Worm (Caenorhabditis elegans) whole organism, late embryonic: ENCODE measurements around the gene T02B11.9.

Source experiments
- F13H6.1 ChIP-seq: sonication (generic microtip); optimal IDR thresholded peaks from 2 replicates; lab custom pipeline; 2016; ENCODE audit warnings: missing genetic modification characterization, missing compliant biosample characterization
- K02D7.2 ChIP-seq: sonication (generic microtip); optimal IDR thresholded peaks from 2 replicates; lab custom pipeline; 2017; ENCODE audit warnings: mild to moderate bottlenecking, missing genetic modification characterization, missing compliant biosample characterization
- T23F11.4 ChIP-seq: fragments of 200-800 bp; sonication (Bioruptor generic); optimal IDR thresholded peaks from 2 replicates; lab custom pipeline; 2018; ENCODE audit warnings: mild to moderate bottlenecking, missing genetic modification characterization, missing compliant biosample characterization
- Y22D7AL.16 ChIP-seq: sonication (generic microtip); optimal IDR thresholded peaks from 2 replicates; lab custom pipeline; 2016; ENCODE audit warnings: missing genetic modification characterization, missing compliant biosample characterization
- ahr-1 ChIP-seq: sonication (generic microtip); optimal IDR thresholded peaks from 2 replicates; lab custom pipeline; 2016; ENCODE audit warnings: missing genetic modification characterization, missing compliant biosample characterization
- ama-1 ChIP-seq: fragments of 150-350 bp; optimal IDR thresholded peaks from 2 replicates; lab custom pipeline; 2014
- ceh-14 ChIP-seq: sonication (generic microtip); optimal IDR thresholded peaks from 2 replicates; lab custom pipeline; 2016; ENCODE audit warnings: missing genotype, missing genetic modification characterization, missing compliant biosample characterization
- ceh-19 ChIP-seq: fragments of 200-800 bp; sonication (Bioruptor generic); optimal IDR thresholded peaks from 2 replicates; lab custom pipeline; 2018; ENCODE audit warnings: mild to moderate bottlenecking, missing genetic modification characterization, missing compliant biosample characterization
- ceh-2 ChIP-seq: sonication (generic microtip); optimal IDR thresholded peaks from 2 replicates; lab custom pipeline; 2016; ENCODE audit warnings: missing genotype, missing genetic modification characterization, missing compliant biosample characterization
- ceh-30 ChIP-seq: fragments of 150-350 bp; optimal IDR thresholded peaks from 2 replicates; lab custom pipeline; 2014; ENCODE audit warnings: missing biosample characterization, missing genetic modification characterization
- ceh-48 ChIP-seq: sonication (generic microtip); optimal IDR thresholded peaks from 2 replicates; lab custom pipeline; 2016; ENCODE audit warnings: missing genetic modification characterization, inconsistent platforms, missing compliant biosample characterization
- ceh-6 ChIP-seq: fragments of 200-800 bp; sonication (Bioruptor generic); optimal IDR thresholded peaks from 2 replicates; lab custom pipeline; 2018; ENCODE audit warnings: mild to moderate bottlenecking, missing genetic modification characterization, missing compliant biosample characterization
- ceh-9 ChIP-seq: sonication (generic microtip); optimal IDR thresholded peaks from 2 replicates; lab custom pipeline; 2016; ENCODE audit warnings: mild to moderate bottlenecking, missing genetic modification characterization, inconsistent platforms, missing compliant biosample characterization
- che-1 ChIP-seq: sonication (generic microtip); optimal IDR thresholded peaks from 2 replicates; lab custom pipeline; 2016; ENCODE audit warnings: mild to moderate bottlenecking, missing genetic modification characterization, missing compliant biosample characterization
- dmd-4 ChIP-seq: sonication (generic microtip); optimal IDR thresholded peaks from 2 replicates; lab custom pipeline; 2016; ENCODE audit warnings: borderline replicate concordance, missing genetic modification characterization, missing compliant biosample characterization
- dve-1 ChIP-seq: sonication (generic microtip); optimal IDR thresholded peaks from 2 replicates; lab custom pipeline; 2017; ENCODE audit warnings: antibody characterized with exemption, mild to moderate bottlenecking, missing genetic modification characterization, missing compliant biosample characterization
- elt-4 ChIP-seq: sonication (generic microtip); optimal IDR thresholded peaks from 2 replicates; lab custom pipeline; 2016; ENCODE audit warnings: missing genetic modification characterization, missing compliant biosample characterization
- fkh-10 ChIP-seq: fragments of 150-350 bp; optimal IDR thresholded peaks from 2 replicates; lab custom pipeline; 2014; ENCODE audit warnings: missing biosample characterization, missing genetic modification reagents, missing genetic modification characterization
- hlh-30 ChIP-seq: sonication (generic microtip); optimal IDR thresholded peaks from 2 replicates; lab custom pipeline; 2017; ENCODE audit warnings: antibody characterized with exemption, missing genetic modification characterization, missing compliant biosample characterization; ENCODE audit not compliant: insufficient read depth
- hlh-6 ChIP-seq: sonication (generic microtip); optimal IDR thresholded peaks from 2 replicates; lab custom pipeline; 2016; ENCODE audit warnings: missing genotype, missing genetic modification characterization, missing compliant biosample characterization
- hlh-8 ChIP-seq: sonication (generic microtip); optimal IDR thresholded peaks from 2 replicates; lab custom pipeline; 2016; ENCODE audit warnings: missing genotype, missing genetic modification characterization, missing compliant biosample characterization
- lim-6 ChIP-seq: sonication (generic microtip); optimal IDR thresholded peaks from 2 replicates; lab custom pipeline; 2016; ENCODE audit warnings: missing genetic modification characterization, missing compliant biosample characterization
- lin-11 ChIP-seq: fragments of 200-800 bp; sonication (Bioruptor generic); optimal IDR thresholded peaks from 2 replicates; lab custom pipeline; 2018; ENCODE audit warnings: mild to moderate bottlenecking, missing genetic modification characterization, missing compliant biosample characterization
- madf-2 ChIP-seq: sonication (generic microtip); optimal IDR thresholded peaks from 2 replicates; lab custom pipeline; 2017; ENCODE audit warnings: missing genetic modification characterization, missing compliant biosample characterization
- nhr-11 ChIP-seq: fragments of 150-350 bp; optimal IDR thresholded peaks from 2 replicates; lab custom pipeline; 2014; ENCODE audit warnings: missing biosample characterization, missing genetic modification characterization
- nhr-232 ChIP-seq: sonication (generic microtip); optimal IDR thresholded peaks from 2 replicates; lab custom pipeline; 2016; ENCODE audit warnings: missing genetic modification characterization, missing compliant biosample characterization
- npax-4 ChIP-seq: sonication (generic microtip); optimal IDR thresholded peaks from 2 replicates; lab custom pipeline; 2016; ENCODE audit warnings: missing genetic modification characterization, missing compliant biosample characterization
- odd-2 ChIP-seq: sonication (generic microtip); optimal IDR thresholded peaks from 2 replicates; lab custom pipeline; 2017; ENCODE audit warnings: antibody characterized with exemption, mild to moderate bottlenecking, missing genetic modification characterization, missing compliant biosample characterization
- pag-3 ChIP-seq: sonication (generic microtip); optimal IDR thresholded peaks from 2 replicates; lab custom pipeline; 2016; ENCODE audit warnings: missing compliant biosample characterization, missing genetic modification characterization, borderline replicate concordance
- pha-2 ChIP-seq: sonication (generic microtip); optimal IDR thresholded peaks from 2 replicates; lab custom pipeline; 2017; ENCODE audit warnings: mild to moderate bottlenecking, missing genetic modification characterization, missing compliant biosample characterization
- pqm-1 ChIP-seq: sonication (generic microtip); optimal IDR thresholded peaks from 2 replicates; lab custom pipeline; 2016; ENCODE audit warnings: missing genetic modification characterization, missing compliant biosample characterization
- rnt-1 ChIP-seq: sonication (generic microtip); optimal IDR thresholded peaks from 2 replicates; lab custom pipeline; 2016; ENCODE audit warnings: missing genetic modification characterization, missing compliant biosample characterization
- sdc-2 ChIP-seq: sonication (generic microtip); optimal IDR thresholded peaks from 2 replicates; lab custom pipeline; 2016; ENCODE audit warnings: missing genotype, missing genetic modification characterization, missing compliant biosample characterization
- sox-2 ChIP-seq: fragments of 200-800 bp; sonication (Bioruptor generic); IDR thresholded peaks from 2 replicates; pipeline ENCODE4 v1.3.6; 2022; ENCODE audit warnings: missing genetic modification reagents, missing genetic modification characterization, missing compliant biosample characterization
- syd-9 ChIP-seq: sonication (generic microtip); optimal IDR thresholded peaks from 2 replicates; lab custom pipeline; 2016; ENCODE audit warnings: mild to moderate bottlenecking, missing genetic modification characterization, moderate library complexity, missing compliant biosample characterization
- ttx-3 ChIP-seq: sonication (generic microtip); optimal IDR thresholded peaks from 2 replicates; lab custom pipeline; 2016; ENCODE audit warnings: missing genetic modification reagents, missing genetic modification characterization, missing compliant biosample characterization
- unc-3 ChIP-seq, 2 experiments: fragments of 200-800 bp in 1 of 2; sonication (Bioruptor generic) in 1 of 2; sonication (generic microtip) in 1 of 2; conservative IDR thresholded peaks in 1 of 2; optimal IDR thresholded peaks in 1 of 2; 2 replicates each; pipeline versions ENCODE4 v1.3.6 to Lab custom; 2016 to 2022; ENCODE audit warnings: missing compliant biosample characterization in 2 of 2, missing genetic modification characterization in 2 of 2, missing genetic modification reagents in 1 of 2
- unc-42 ChIP-seq: sonication (generic microtip); optimal IDR thresholded peaks from 2 replicates; lab custom pipeline; 2016; ENCODE audit warnings: missing genotype, missing genetic modification characterization, missing compliant biosample characterization
- unc-55 ChIP-seq: sonication (generic microtip); optimal IDR thresholded peaks from 2 replicates; lab custom pipeline; 2017; ENCODE audit warnings: missing biosample characterization, missing genetic modification reagents, missing genetic modification characterization
- unc-86 ChIP-seq: sonication (generic microtip); optimal IDR thresholded peaks from 2 replicates; lab custom pipeline; 2016; ENCODE audit warnings: missing genetic modification characterization, missing compliant biosample characterization
- zip-5 ChIP-seq: sonication (generic microtip); optimal IDR thresholded peaks from 2 replicates; lab custom pipeline; 2016; ENCODE audit warnings: missing genetic modification characterization, missing compliant biosample characterization
- ztf-16 ChIP-seq: sonication (generic microtip); optimal IDR thresholded peaks from 2 replicates; lab custom pipeline; 2017; ENCODE audit warnings: missing genetic modification characterization, missing compliant biosample characterization

T02B11.9 gene

DNA sequence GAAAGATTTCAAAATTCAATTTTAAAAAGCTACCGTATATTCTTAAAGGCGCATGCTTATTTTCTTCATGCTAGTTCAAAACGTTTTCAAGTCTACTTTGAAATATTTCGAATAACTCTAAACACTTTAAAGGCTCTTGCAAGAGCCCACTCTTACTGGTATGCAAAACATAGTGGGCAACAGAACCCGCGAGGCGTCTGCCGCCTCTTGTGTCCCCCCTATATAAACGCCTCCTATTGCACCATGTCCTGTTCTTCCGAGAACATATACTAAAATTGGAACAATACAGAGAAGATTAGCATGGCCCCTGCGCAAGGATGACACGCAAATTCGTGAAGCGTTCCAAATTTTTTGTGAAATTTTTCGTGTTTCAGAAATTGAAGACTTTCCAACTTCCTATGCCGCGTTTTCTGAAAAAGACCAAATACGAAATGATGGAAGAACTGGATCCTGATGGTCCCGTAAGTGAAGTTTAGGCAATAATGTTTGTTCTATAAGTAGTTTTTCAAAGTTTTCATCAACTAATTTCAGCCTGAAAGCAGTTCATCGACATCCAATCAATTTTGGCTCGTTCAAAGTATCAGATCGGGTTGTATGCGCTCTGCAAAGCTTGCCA lies 17.1 kb upstream of the T02B11.9 start:
- TF ChIP-seq ceh-19 (no peak), sox-2 (GFP tag; lab: Robert Waterston, UW) (0 out of 2 replicates have a peak, but pooled peaks have one; percentile 36), unc-55 (GFP tag; lab: Kevin White, UChicago) (no peak), hlh-6 (tag; lab: Kevin White, UChicago) (no peak)
- TF ChIP-seq, all 69 proteins: peak for 1

DNA sequence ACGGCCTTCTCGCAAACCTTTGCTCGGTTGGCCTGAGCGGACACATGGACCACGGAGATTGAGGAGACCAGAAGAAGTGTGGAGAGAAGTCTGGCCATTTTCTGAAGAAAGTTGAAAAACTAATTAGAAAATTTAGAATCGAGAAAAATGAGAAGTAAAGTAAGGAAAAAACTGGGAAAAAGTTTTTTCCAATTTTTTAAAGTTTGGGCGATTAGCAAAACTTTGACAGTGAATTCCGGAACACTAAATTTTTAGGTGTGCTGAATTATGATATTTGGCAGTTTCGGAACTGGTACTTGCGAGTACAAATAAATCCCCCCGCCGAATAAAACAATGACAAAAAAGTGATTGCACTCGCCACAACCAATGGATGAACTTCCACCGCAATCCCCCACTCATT lies 9.3 kb upstream of the T02B11.9 start, which contains the start of gene T02B11.3:
TSS of gene T02B11.3 (minus strand) at position 101 of the 400 bp plus-strand sequence.
- TF ChIP-seq ceh-9 (tag; lab: Kevin White, UChicago) = no peak
- TF ChIP-seq odd-2 (tag; lab: Kevin White, UChicago) = no peak
- no peak for TF ChIP-seq T23F11.4 (GFP tag; lab: Kevin White, UChicago)
- no peak for TF ChIP-seq che-1
- no peak for TF ChIP-seq madf-2 (tag; lab: Kevin White, UChicago)
- no peak for TF ChIP-seq unc-3 (GFP tag; conservative IDR thresholded peaks at IDR 0.05; lab: Robert Waterston, UW)
- no peak for TF ChIP-seq unc-3 (tag; optimal IDR thresholded peaks at IDR 0.05; lab: Kevin White, UChicago)
- TF ChIP-seq dve-1 (tag; lab: Kevin White, UChicago) = no peak
- no peak for TF ChIP-seq pqm-1 (tag; lab: Kevin White, UChicago)
- TF ChIP-seq ttx-3 = no peak
- no peak for TF ChIP-seq lim-6
- TF ChIP-seq nhr-232 = no peak
- no peak for TF ChIP-seq Y22D7AL.16 (tag; lab: Kevin White, UChicago)
- TF ChIP-seq fkh-10 (GFP tag; lab: Kevin White, UChicago) = no peak
- no peak for TF ChIP-seq ahr-1 (tag; lab: Kevin White, UChicago)
- no peak for TF ChIP-seq ceh-14 (tag; lab: Kevin White, UChicago)
- TF ChIP-seq hlh-30 (tag; lab: Kevin White, UChicago) = no peak
- TF ChIP-seq, all 69 proteins: peak for 0

DNA sequence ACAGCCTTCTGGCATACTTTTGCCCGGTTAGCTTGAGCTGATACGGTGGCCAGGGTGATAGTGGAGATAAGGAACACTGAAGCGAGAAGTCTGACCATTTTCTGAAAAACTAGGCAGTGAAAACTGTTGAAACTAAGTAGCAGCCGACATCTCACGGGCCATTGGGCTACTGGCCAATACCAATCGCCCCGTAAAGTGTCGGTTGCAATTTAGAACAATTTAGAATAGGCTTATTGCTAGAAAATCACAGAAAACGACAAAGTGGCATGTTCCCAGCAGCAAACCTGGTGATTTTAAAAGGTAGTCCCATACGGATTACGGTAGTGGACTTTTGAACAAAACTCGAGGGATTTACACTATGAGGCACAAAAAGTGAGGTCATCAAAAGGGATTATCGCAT lies 5.0 kb upstream of the T02B11.9 start, which contains the start of gene T02B11.4:
TSS of gene T02B11.4 (minus strand) at position 101 of the 400 bp plus-strand sequence.
- no peak for TF ChIP-seq syd-9 (tag; lab: Kevin White, UChicago)
- no peak for TF ChIP-seq ceh-2 (tag; lab: Kevin White, UChicago)
- no peak for TF ChIP-seq odd-2 (tag; lab: Kevin White, UChicago)
- no peak for TF ChIP-seq ama-1
- TF ChIP-seq sox-2 (GFP tag; lab: Robert Waterston, UW) = no peak
- no peak for TF ChIP-seq ceh-30 (tag; lab: Kevin White, UChicago)
- TF ChIP-seq lin-11 = no peak
- TF ChIP-seq npax-4 (tag; lab: Kevin White, UChicago) = no peak
- no peak for TF ChIP-seq pqm-1 (tag; lab: Kevin White, UChicago)
- no peak for TF ChIP-seq dmd-4
- TF ChIP-seq pha-2 (tag; lab: Kevin White, UChicago) = no peak
- TF ChIP-seq F13H6.1 (tag; lab: Kevin White, UChicago) = no peak
- TF ChIP-seq, all 69 proteins: peak for 0

ce11 chrV:878567-878966 lies 2.5 kb downstream of the T02B11.9 start, which contains the start of gene T02B11.8:
Gene T02B11.8 (minus strand): TSS chrV:878667.
- no peak for TF ChIP-seq unc-86
- TF ChIP-seq odd-2 (tag; lab: Kevin White, UChicago) = no peak

DNA sequence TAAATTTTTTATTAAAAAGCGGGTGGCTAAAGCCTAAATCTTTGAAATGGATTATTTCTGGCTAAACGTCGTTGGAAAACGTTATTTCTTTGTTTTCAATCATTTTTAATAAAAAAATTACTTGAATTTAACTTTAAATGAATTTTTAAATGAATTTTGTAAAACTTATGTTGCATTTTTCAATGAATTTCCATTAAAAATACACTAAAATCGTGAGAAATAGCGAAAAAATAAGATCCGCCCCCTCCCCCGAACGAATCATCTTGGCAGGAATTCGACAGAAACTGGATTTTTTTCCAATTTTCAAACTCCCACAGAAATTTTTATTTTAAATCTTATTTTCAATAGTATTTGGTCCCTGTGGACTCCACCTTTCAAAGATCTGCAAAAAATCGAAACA lies 3.1 kb downstream of the T02B11.9 start, which contains the start of gene srg-53:
TSS of gene srg-53 (plus strand) at position 301 of the 400 bp plus-strand sequence.
- TF ChIP-seq elt-4 = no peak
- no peak for TF ChIP-seq zip-5 (tag; lab: Kevin White, UChicago)
- TF ChIP-seq unc-42 (tag; lab: Kevin White, UChicago) = no peak
- TF ChIP-seq ceh-48 = no peak
- TF ChIP-seq ceh-30 (tag; lab: Kevin White, UChicago) = no peak
- no peak for TF ChIP-seq ceh-19
- no peak for TF ChIP-seq sdc-2 (tag; lab: Kevin White, UChicago)
- TF ChIP-seq ceh-6 = no peak
- TF ChIP-seq hlh-8 (tag; lab: Kevin White, UChicago) = no peak
- no peak for TF ChIP-seq pag-3
- no peak for TF ChIP-seq ama-1
- TF ChIP-seq Y22D7AL.16 (tag; lab: Kevin White, UChicago) = no peak
- no peak for TF ChIP-seq nhr-11 (tag; lab: Kevin White, UChicago)
- TF ChIP-seq pha-2 (tag; lab: Kevin White, UChicago) = no peak
- no peak for TF ChIP-seq madf-2 (tag; lab: Kevin White, UChicago)
- TF ChIP-seq K02D7.2 (tag; lab: Kevin White, UChicago) = no peak
- no peak for TF ChIP-seq ttx-3
- no peak for TF ChIP-seq ztf-16 (tag; lab: Kevin White, UChicago)
- no peak for TF ChIP-seq rnt-1
